Worm (Caenorhabditis elegans) whole organism, mixed stage, embryonic: Measurements from ENCODE around the gene ZC250.5.

ENCODE experiments used
- M03D4.4 ChIP-seq: sonication (generic microtip); optimal IDR thresholded peaks from 2 replicates; lab custom pipeline; 2017; ENCODE audit warnings: mild to moderate bottlenecking, missing genetic modification characterization, missing compliant biosample characterization
- bed-3 ChIP-seq: fragments of 200-800 bp; sonication (Bioruptor generic); optimal IDR thresholded peaks from 3 replicates; lab custom pipeline; 2018; ENCODE audit warnings: mild to moderate bottlenecking, missing genetic modification characterization, moderate library complexity, missing compliant biosample characterization
- blmp-1 ChIP-seq: fragments of 150-350 bp; optimal IDR thresholded peaks from 2 replicates; lab custom pipeline; 2014; ENCODE audit warnings: missing biosample characterization, missing genetic modification characterization
- ceh-39 ChIP-seq: fragments of 150-350 bp; optimal IDR thresholded peaks from 2 replicates; lab custom pipeline; 2014; ENCODE audit warnings: missing biosample characterization, missing genetic modification characterization
- ceh-43 ChIP-seq: fragments of 200-800 bp; sonication (Bioruptor generic); optimal IDR thresholded peaks from 2 replicates; lab custom pipeline; 2018; ENCODE audit warnings: mild to moderate bottlenecking, missing genetic modification characterization, moderate library complexity, missing compliant biosample characterization
- ceh-83 ChIP-seq: fragments of 200-800 bp; sonication (Bioruptor generic); optimal IDR thresholded peaks from 2 replicates; lab custom pipeline; 2018; ENCODE audit warnings: mild to moderate bottlenecking, missing genetic modification characterization, missing compliant biosample characterization
- ces-1 ChIP-seq: fragments of 150-350 bp; optimal IDR thresholded peaks from 2 replicates; lab custom pipeline; 2014; ENCODE audit warnings: missing biosample characterization, missing genetic modification reagents, missing genetic modification characterization
- cnd-1 ChIP-seq: fragments of 200-800 bp; sonication (Bioruptor generic); optimal IDR thresholded peaks from 2 replicates; lab custom pipeline; 2018; ENCODE audit warnings: mild to moderate bottlenecking, missing genetic modification characterization, missing compliant biosample characterization
- drap-1 ChIP-seq: fragments of 200-800 bp; sonication (Bioruptor generic); optimal IDR thresholded peaks from 3 replicates; lab custom pipeline; 2018; ENCODE audit warnings: mild to moderate bottlenecking, missing genetic modification characterization, missing compliant biosample characterization
- elt-1 ChIP-seq: sonication (generic microtip); optimal IDR thresholded peaks from 2 replicates; lab custom pipeline; 2017; ENCODE audit warnings: missing genetic modification characterization, mild to moderate bottlenecking, missing compliant biosample characterization, antibody characterized with exemption, moderate library complexity, borderline replicate concordance; ENCODE audit not compliant: insufficient read depth
- flh-1 ChIP-seq: fragments of 200-800 bp; sonication (Bioruptor generic); optimal IDR thresholded peaks from 2 replicates; lab custom pipeline; 2018; ENCODE audit warnings: mild to moderate bottlenecking, missing genetic modification characterization, moderate library complexity, missing compliant biosample characterization
- ham-2 ChIP-seq: fragments of 200-800 bp; sonication (Bioruptor generic); optimal IDR thresholded peaks from 2 replicates; lab custom pipeline; 2018; ENCODE audit warnings: mild to moderate bottlenecking, missing genetic modification characterization, missing compliant biosample characterization
- hlh-1 ChIP-seq: fragments of 150-350 bp; optimal IDR thresholded peaks from 2 replicates; lab custom pipeline; 2014; ENCODE audit warnings: missing biosample characterization, missing genetic modification reagents, missing genetic modification characterization
- lin-13 ChIP-seq: fragments of 150-350 bp; optimal IDR thresholded peaks from 2 replicates; lab custom pipeline; 2014; ENCODE audit warnings: missing biosample characterization, missing genetic modification characterization
- lin-32 ChIP-seq: fragments of 200-800 bp; sonication (Bioruptor generic); optimal IDR thresholded peaks from 2 replicates; lab custom pipeline; 2018; ENCODE audit warnings: mild to moderate bottlenecking, missing genetic modification characterization, missing compliant biosample characterization
- lsy-2 ChIP-seq: fragments of 150-350 bp; optimal IDR thresholded peaks from 2 replicates; lab custom pipeline; 2014; ENCODE audit warnings: missing biosample characterization, missing genetic modification characterization
- mab-5 ChIP-seq: fragments of 150-350 bp; optimal IDR thresholded peaks from 2 replicates; lab custom pipeline; 2014; ENCODE audit warnings: missing biosample characterization, missing genetic modification characterization
- mep-1 ChIP-seq: fragments of 150-350 bp; optimal IDR thresholded peaks from 2 replicates; lab custom pipeline; 2017; ENCODE audit warnings: missing biosample characterization, missing genetic modification reagents, missing genetic modification characterization, inconsistent platforms
- mls-2 ChIP-seq: sonication (generic microtip); optimal IDR thresholded peaks from 2 replicates; lab custom pipeline; 2016; ENCODE audit warnings: mild to moderate bottlenecking, missing genetic modification characterization, moderate library complexity, missing compliant biosample characterization
- nhr-12 ChIP-seq: fragments of 150-350 bp; optimal IDR thresholded peaks from 2 replicates; lab custom pipeline; 2014; ENCODE audit warnings: missing biosample characterization, missing genetic modification characterization
- nhr-2 ChIP-seq: fragments of 150-350 bp; optimal IDR thresholded peaks from 2 replicates; lab custom pipeline; 2014; ENCODE audit warnings: missing biosample characterization, missing genetic modification characterization
- nhr-237 ChIP-seq: fragments of 150-350 bp; optimal IDR thresholded peaks from 2 replicates; lab custom pipeline; 2014; ENCODE audit warnings: missing biosample characterization, missing genetic modification characterization
- nhr-76 ChIP-seq: sonication (generic microtip); optimal IDR thresholded peaks from 2 replicates; lab custom pipeline; 2017; ENCODE audit warnings: missing biosample characterization, missing genetic modification characterization
- pha-4 ChIP-seq: fragments of 150-350 bp; optimal IDR thresholded peaks from 2 replicates; lab custom pipeline; 2018; ENCODE audit warnings: missing biosample characterization, missing genetic modification reagents, missing genetic modification characterization
- sem-2 ChIP-seq: fragments of 200-800 bp; sonication (Bioruptor generic); optimal IDR thresholded peaks from 2 replicates; lab custom pipeline; 2018; ENCODE audit warnings: mild to moderate bottlenecking, missing genetic modification characterization, missing compliant biosample characterization
- snpc-4 ChIP-seq: fragments of 150-350 bp; optimal IDR thresholded peaks from 2 replicates; lab custom pipeline; 2014; ENCODE audit warnings: missing biosample characterization, missing genetic modification characterization
- sptf-1 ChIP-seq: sonication (generic microtip); optimal IDR thresholded peaks from 2 replicates; lab custom pipeline; 2017; ENCODE audit warnings: mild to moderate bottlenecking, missing genetic modification characterization, moderate library complexity, missing compliant biosample characterization
- tbx-8 ChIP-seq: fragments of 200-800 bp; sonication (Bioruptor generic); optimal IDR thresholded peaks from 2 replicates; lab custom pipeline; 2018; ENCODE audit warnings: mild to moderate bottlenecking, missing genetic modification characterization, moderate library complexity, missing compliant biosample characterization
- unc-120 ChIP-seq: sonication (generic microtip); optimal IDR thresholded peaks from 2 replicates; lab custom pipeline; 2017; ENCODE audit warnings: missing genetic modification characterization, missing compliant biosample characterization; ENCODE audit not compliant: poor library complexity, severe bottlenecking
- unc-39 ChIP-seq: fragments of 150-350 bp; optimal IDR thresholded peaks from 2 replicates; lab custom pipeline; 2014; ENCODE audit warnings: missing biosample characterization, missing genetic modification characterization
- unc-62 ChIP-seq: fragments of 150-350 bp; optimal IDR thresholded peaks from 2 replicates; lab custom pipeline; 2014; ENCODE audit warnings: missing biosample characterization, missing genetic modification reagents, missing genetic modification characterization
- zip-8 ChIP-seq: fragments of 150-350 bp; optimal IDR thresholded peaks from 2 replicates; lab custom pipeline; 2014; ENCODE audit warnings: missing biosample characterization, missing genetic modification characterization

ZC250.5 gene

ce11 chrV:5772503-5772902 lies 33.1 kb upstream of the ZC250.5 start:
- TF ChIP-seq blmp-1 (tag; lab: Kevin White, UChicago) (no peak), lsy-2 (tag; lab: Kevin White, UChicago) (no peak), flh-1 (GFP tag; lab: Kevin White, UChicago) (no peak)

DNA sequence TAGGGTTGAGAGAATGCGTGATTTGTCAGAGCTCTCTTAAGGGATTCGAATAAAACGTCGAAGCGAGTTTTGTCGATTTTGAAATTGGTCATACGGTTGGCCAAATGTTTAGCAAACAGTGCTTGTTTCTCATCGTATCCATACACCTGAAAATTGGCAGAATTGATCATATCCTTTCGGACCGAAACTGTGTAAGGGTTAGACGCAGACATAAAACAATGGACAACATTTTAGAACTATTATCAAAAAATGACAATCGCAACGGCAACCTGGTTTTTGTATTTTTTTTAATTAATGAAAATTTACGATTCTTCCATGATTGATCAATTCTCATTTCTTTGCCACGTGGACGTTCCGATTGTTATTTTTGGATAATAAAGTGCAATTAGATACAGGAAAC lies 31.4 kb upstream of the ZC250.5 start:
- TF ChIP-seq drap-1 (GFP tag; lab: Kevin White, UChicago) (no peak), snpc-4 (tag; lab: Kevin White, UChicago) (no peak), unc-39 (tag; lab: Kevin White, UChicago) (no peak), nhr-12 (tag; lab: Kevin White, UChicago) (no peak), flh-1 (GFP tag; lab: Kevin White, UChicago) (no peak), ceh-83 (GFP tag; lab: Kevin White, UChicago) (no peak), mep-1 (tag; lab: Kevin White, UChicago) (no peak), mab-5 (no peak), zip-8 (no peak), bed-3 (no peak), M03D4.4 (no peak), nhr-237 (tag; lab: Kevin White, UChicago) (no peak), sem-2 (GFP tag; lab: Kevin White, UChicago) (no peak), ham-2 (no peak), lin-32 (no peak), tbx-8 (GFP tag; lab: Kevin White, UChicago) (no peak), nhr-76 (no peak), blmp-1 (tag; lab: Kevin White, UChicago) (no peak), sptf-1 (no peak), unc-120 (tag; lab: Kevin White, UChicago) (no peak)

DNA sequence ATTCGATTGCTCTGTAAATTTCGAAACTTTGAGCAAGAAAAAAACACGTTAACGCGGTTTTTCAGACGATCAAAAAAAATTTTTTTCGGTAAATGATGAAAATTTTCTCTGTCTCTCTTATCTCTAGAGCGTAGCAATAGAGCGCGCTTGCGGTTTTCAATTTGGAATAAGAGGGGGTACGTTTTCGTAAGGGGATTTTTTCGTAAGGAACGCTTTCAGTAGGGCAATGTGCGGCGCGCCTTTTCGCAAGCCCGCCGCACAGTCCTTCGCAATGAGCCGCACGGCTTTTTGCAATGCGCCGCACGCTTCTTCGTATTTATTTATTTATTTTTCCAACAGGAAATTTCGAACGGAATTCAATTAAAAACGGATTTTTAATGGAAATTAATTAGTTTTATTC lies 28.6 kb upstream of the ZC250.5 start, which contains the start of gene F44E7.4:
Gene F44E7.4, minus strand, starts transcription at position 13 of the 400 bp plus-strand sequence.
- TF ChIP-seq lsy-2 (tag; lab: Kevin White, UChicago): peak; percentile 43
- TF ChIP-seq mep-1 (tag; lab: Kevin White, UChicago): peak; percentile 61
- peak; percentile 7 for TF ChIP-seq unc-120 (tag; lab: Kevin White, UChicago)
- TF ChIP-seq lin-13: peak; percentile 18

DNA sequence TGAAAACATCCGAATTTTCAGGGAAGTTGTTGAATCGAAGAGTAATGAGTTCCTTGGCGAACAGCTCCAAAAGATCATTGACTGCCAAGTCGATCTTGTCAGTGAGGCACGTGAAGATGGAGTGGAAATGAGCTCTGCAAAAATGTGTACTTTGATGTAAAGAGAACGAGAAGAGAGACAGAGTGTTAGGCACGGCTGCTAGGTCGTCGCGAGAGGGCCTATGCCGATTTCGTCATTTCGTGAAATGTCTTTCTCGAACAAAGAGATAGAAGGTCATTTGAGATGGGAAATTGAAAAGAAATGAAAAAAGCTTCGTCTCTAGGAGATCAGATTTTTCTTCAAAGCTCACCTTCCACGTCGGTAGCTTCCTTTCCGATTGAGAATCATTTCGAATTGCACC lies 25.6 kb upstream of the ZC250.5 start:
- TF ChIP-seq ces-1 (GFP tag; lab: Kevin White, UChicago) (no peak), cnd-1 (no peak), ceh-43 (GFP tag; lab: Kevin White, UChicago) (no peak), snpc-4 (tag; lab: Kevin White, UChicago) (no peak), sptf-1 (no peak), lin-32 (no peak), lin-13 (no peak), elt-1 (tag; lab: Kevin White, UChicago) (no peak), mep-1 (tag; lab: Kevin White, UChicago) (no peak), unc-62 (GFP tag; lab: Kevin White, UChicago) (no peak), ham-2 (no peak), nhr-12 (tag; lab: Kevin White, UChicago) (no peak), zip-8 (no peak), unc-120 (tag; lab: Kevin White, UChicago) (no peak), hlh-1 (tag; lab: Kevin White, UChicago) (no peak), nhr-2 (no peak), pha-4 (tag; lab: Kevin White, UChicago) (no peak), sem-2 (GFP tag; lab: Kevin White, UChicago) (no peak), flh-1 (GFP tag; lab: Kevin White, UChicago) (no peak)

ce11 chrV:5780713-5781360 lies 24.7 kb upstream of the ZC250.5 start, which contains the start of gene F44E7.5:
Gene F44E7.5, minus strand, starts transcription at chrV:5780922.
- no peak for TF ChIP-seq unc-39 (tag; lab: Kevin White, UChicago)
- no peak for TF ChIP-seq bed-3
- TF ChIP-seq unc-62 (GFP tag; lab: Kevin White, UChicago): no peak
- peak; percentile 8 for TF ChIP-seq unc-120 (tag; lab: Kevin White, UChicago)
- TF ChIP-seq ceh-39 (tag; lab: Kevin White, UChicago): peak; percentile 37
- peak; percentile 2 for TF ChIP-seq ces-1 (GFP tag; lab: Kevin White, UChicago)
- TF ChIP-seq blmp-1 (tag; lab: Kevin White, UChicago): no peak
- TF ChIP-seq nhr-76: no peak
- no peak for TF ChIP-seq nhr-2
- TF ChIP-seq mls-2 (tag; lab: Kevin White, UChicago): no peak
- TF ChIP-seq zip-8: peak; percentile 60
- no peak for TF ChIP-seq hlh-1 (tag; lab: Kevin White, UChicago)
- TF ChIP-seq pha-4 (tag; lab: Kevin White, UChicago): no peak
- no peak for TF ChIP-seq tbx-8 (GFP tag; lab: Kevin White, UChicago)
- TF ChIP-seq lsy-2 (tag; lab: Kevin White, UChicago): peak; percentile 20
